Worm (Caenorhabditis elegans): Measurements from ENCODE around the gene T27E9.2.
A peak's percentile ranks its signal among the peaks of the same experiment; 100 is the strongest.

T27E9.2 gene

DNA sequence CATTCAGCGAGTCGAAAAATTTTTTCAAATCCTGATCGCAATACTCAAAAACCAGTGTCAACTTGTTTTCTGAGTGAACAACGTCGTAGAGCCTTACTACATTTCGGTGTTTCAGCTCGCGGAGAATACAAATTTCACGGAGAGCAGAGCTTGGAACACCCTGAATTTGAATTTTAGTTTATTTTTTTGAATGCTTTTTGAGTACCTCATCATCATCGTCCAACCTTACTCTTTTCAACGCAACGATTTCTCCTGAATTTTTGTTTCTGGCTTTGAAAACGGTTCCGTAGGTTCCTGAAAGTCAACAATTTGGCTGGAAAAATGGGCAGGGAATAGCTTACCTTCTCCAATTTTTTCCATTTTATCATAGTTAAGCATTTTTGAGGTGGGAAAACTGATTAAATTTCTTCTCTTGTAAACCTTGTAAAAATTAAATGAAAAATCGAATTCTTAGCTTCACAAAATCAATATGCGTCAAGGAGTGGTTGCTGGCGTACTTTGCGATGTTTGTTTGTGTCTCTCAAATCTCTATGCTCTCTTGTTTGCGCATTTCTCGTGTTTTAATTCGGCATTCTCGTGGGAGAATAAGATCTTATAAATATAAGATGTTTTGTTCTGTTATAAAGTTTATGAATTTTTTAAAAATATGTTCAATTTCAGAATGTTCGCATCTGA, 3.7 kb upstream of the T27E9.2 start, which contains the start of gene cdk-5:
Gene cdk-5 (minus strand): TSS at position 425 of the 675 bp plus-strand sequence.
- peak; percentile 29 for TF ChIP-seq ceh-31 (tag; optimal IDR thresholded peaks at IDR 0.05)
- TF ChIP-seq gmeb-2 (tag; optimal IDR thresholded peaks at IDR 0.05) = no peak
- TF ChIP-seq rnt-1 (tag; optimal IDR thresholded peaks at IDR 0.05) = no peak
- TF ChIP-seq pha-4 (tag; optimal IDR thresholded peaks at IDR 0.05) = no peak
- TF ChIP-seq ceh-45 (GFP tag; IDR thresholded peaks at IDR 0.05) = no peak
- peak; percentile 60 for TF ChIP-seq ceh-30 (tag; optimal IDR thresholded peaks at IDR 0.05)
- no peak for TF ChIP-seq C08G9.2 (tag; optimal IDR thresholded peaks at IDR 0.05)
- TF ChIP-seq unc-42 (tag; optimal IDR thresholded peaks at IDR 0.05) = peak; percentile 75
- no peak for TF ChIP-seq hlh-13 (GFP tag; optimal IDR thresholded peaks at IDR 0.05)
- no peak for TF ChIP-seq hlh-15 (tag; optimal IDR thresholded peaks at IDR 0.05)
- TF ChIP-seq nfya-1 (tag; optimal IDR thresholded peaks at IDR 0.05) = peak; percentile 88
- TF ChIP-seq ceh-48 (tag; optimal IDR thresholded peaks at IDR 0.05) = peak; percentile 69
- peak; percentile 58 for TF ChIP-seq dve-1 (tag; optimal IDR thresholded peaks at IDR 0.05)
- TF ChIP-seq unc-55 (GFP tag; optimal IDR thresholded peaks at IDR 0.05) = peak; percentile 29
- no peak for TF ChIP-seq ahr-1 (tag; optimal IDR thresholded peaks at IDR 0.05)
- peak; percentile 70 for TF ChIP-seq pax-1 (tag; optimal IDR thresholded peaks at IDR 0.05)
- no peak for TF ChIP-seq tbx-7 (tag; optimal IDR thresholded peaks at IDR 0.05)

- TF ChIP-seq ceh-22 (tag; optimal IDR thresholded peaks at IDR 0.05) (no peak), syd-9 (tag; optimal IDR thresholded peaks at IDR 0.05) (no peak), ceh-14 (tag; optimal IDR thresholded peaks at IDR 0.05) (no peak), C38D4.7 (GFP tag; optimal IDR thresholded peaks at IDR 0.05) (no peak), lin-11 (tag; optimal IDR thresholded peaks at IDR 0.05) (no peak), madf-2 (tag; optimal IDR thresholded peaks at IDR 0.05) (no peak), ceh-18 (tag; optimal IDR thresholded peaks at IDR 0.05) (peak; percentile 34), ceh-2 (tag; optimal IDR thresholded peaks at IDR 0.05) (no peak), ama-1 (optimal IDR thresholded peaks at IDR 0.05) (peak; percentile 85), pqm-1 (tag; optimal IDR thresholded peaks at IDR 0.05) (peak; percentile 8), unc-55 (GFP tag; optimal IDR thresholded peaks at IDR 0.05) (peak; percentile 49), ceh-6 (GFP tag; optimal IDR thresholded peaks at IDR 0.05) (no peak), elt-2 (tag; optimal IDR thresholded peaks at IDR 0.05) (peak; percentile 63), K02D7.2 (tag; optimal IDR thresholded peaks at IDR 0.05) (no peak), unc-86 (tag; optimal IDR thresholded peaks at IDR 0.05) (no peak), ceh-45 (GFP tag; IDR thresholded peaks at IDR 0.05) (no peak)
Measured at ce11 chrIII:13464493-13465362, 2.3 kb upstream of the T27E9.2 start, which contains the start of gene kel-3. Gene kel-3 (plus strand): TSS chrIII:13464820.

DNA sequence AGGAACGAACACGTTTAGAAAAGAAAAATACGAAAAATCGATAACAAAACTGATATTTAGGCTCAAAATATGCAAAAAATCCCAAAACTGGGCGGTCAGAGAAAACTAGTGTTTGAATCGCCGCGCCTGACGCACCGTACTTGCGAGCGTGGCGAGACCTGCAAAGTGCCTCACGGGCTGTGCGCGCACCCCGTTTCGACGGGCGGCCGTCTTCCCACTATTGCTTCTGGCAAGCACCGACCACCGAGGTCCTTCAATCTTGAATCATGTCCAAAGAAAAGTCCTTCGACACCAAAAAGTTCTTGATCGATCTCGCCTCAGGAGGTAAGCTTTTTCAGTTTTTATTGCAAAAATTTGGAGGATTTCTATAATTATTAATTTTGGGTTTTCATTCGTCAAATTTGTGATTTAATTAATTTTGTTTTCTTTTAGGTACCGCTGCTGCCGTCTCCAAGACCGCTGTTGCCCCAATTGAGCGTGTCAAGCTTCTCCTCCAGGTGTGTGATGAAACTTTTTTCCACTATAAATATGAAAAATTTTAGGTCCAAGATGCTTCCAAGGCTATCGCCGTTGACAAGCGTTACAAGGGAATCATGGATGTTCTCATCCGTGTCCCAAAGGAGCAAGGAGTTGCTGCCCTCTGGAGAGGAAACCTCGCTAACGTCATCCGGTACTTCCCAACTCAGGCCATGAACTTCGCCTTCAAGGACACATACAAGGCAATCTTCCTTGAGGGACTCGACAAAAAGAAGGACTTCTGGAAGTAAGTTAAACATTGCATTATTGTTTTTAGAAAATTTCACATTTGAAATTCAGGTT, 790 bp upstream of the T27E9.2 start, which contains the start of gene ant-1.1:
Gene ant-1.1 (plus strand): TSS at position 199 of the 819 bp plus-strand sequence.
- TF ChIP-seq pros-1 (tag; optimal IDR thresholded peaks at IDR 0.05) = peak; percentile 50
- TF ChIP-seq npax-4 (tag; optimal IDR thresholded peaks at IDR 0.05) = no peak
- peak; percentile 75 for TF ChIP-seq tbx-2 (tag; optimal IDR thresholded peaks at IDR 0.05)
- TF ChIP-seq sox-4 (tag; optimal IDR thresholded peaks at IDR 0.05) = no peak
- peak; percentile 14 for TF ChIP-seq T23F11.4 (GFP tag; optimal IDR thresholded peaks at IDR 0.05)
- no peak for TF ChIP-seq hlh-6 (tag; optimal IDR thresholded peaks at IDR 0.05)
- peak; percentile 59 for TF ChIP-seq rnt-1 (tag; optimal IDR thresholded peaks at IDR 0.05)
- no peak for TF ChIP-seq hlh-8 (tag; optimal IDR thresholded peaks at IDR 0.05)
- TF ChIP-seq nfya-1 (tag; optimal IDR thresholded peaks at IDR 0.05) = peak; percentile 95
- no peak for TF ChIP-seq ahr-1 (tag; optimal IDR thresholded peaks at IDR 0.05)
- TF ChIP-seq C38D4.7 (GFP tag; optimal IDR thresholded peaks at IDR 0.05) = peak; percentile 7
- peak; percentile 42 for TF ChIP-seq ceh-19 (GFP tag; optimal IDR thresholded peaks at IDR 0.05)
- peak; percentile 31 for TF ChIP-seq ztf-16 (tag; optimal IDR thresholded peaks at IDR 0.05)
- peak; percentile 68 for TF ChIP-seq pax-1 (tag; optimal IDR thresholded peaks at IDR 0.05)
- TF ChIP-seq pha-2 (tag; optimal IDR thresholded peaks at IDR 0.05) = peak; percentile 18
- TF ChIP-seq fkh-10 (GFP tag; optimal IDR thresholded peaks at IDR 0.05) = no peak
- TF ChIP-seq Y22D7AL.16 (tag; optimal IDR thresholded peaks at IDR 0.05) = peak; percentile 40
- TF ChIP-seq elt-4 (tag; optimal IDR thresholded peaks at IDR 0.05) = no peak
- TF ChIP-seq ceh-6 (GFP tag; optimal IDR thresholded peaks at IDR 0.05) = no peak
- no peak for TF ChIP-seq odd-2 (tag; optimal IDR thresholded peaks at IDR 0.05)
- TF ChIP-seq ets-4 (tag; optimal IDR thresholded peaks at IDR 0.05) = peak; percentile 50
- peak; percentile 82 for TF ChIP-seq ceh-18 (tag; optimal IDR thresholded peaks at IDR 0.05)

Measured in whole organism, late embryonic.